Fruit fly (Drosophila melanogaster) Kc167 (cell line): Measurements from ENCODE around the gene Sr-CI.

Experiments used
- Myc ChIP-seq: fragments of >200 bp; optimal IDR thresholded peaks from 2 replicates; lab custom pipeline; 2017; ENCODE audit warnings: missing external identifiers
- Sin3A ChIP-seq: fragments of >200 bp; optimal IDR thresholded peaks from 2 replicates; lab custom pipeline; 2018; ENCODE audit warnings: missing external identifiers
- h ChIP-seq: fragments of >200 bp; optimal IDR thresholded peaks from 3 replicates; lab custom pipeline; 2018; ENCODE audit warnings: missing external identifiers
- insv ChIP-seq: fragments of >200 bp; optimal IDR thresholded peaks from 3 replicates; lab custom pipeline; 2018; ENCODE audit warnings: missing external identifiers
- psq ChIP-seq: fragments of >200 bp; optimal IDR thresholded peaks from 2 replicates; lab custom pipeline; 2017; ENCODE audit warnings: missing external identifiers
- ttk ChIP-seq: sonication (Bioruptor generic); optimal IDR thresholded peaks from 2 replicates; lab custom pipeline; 2017; ENCODE audit warnings: missing external identifiers

Sr-CI gene

DNA sequence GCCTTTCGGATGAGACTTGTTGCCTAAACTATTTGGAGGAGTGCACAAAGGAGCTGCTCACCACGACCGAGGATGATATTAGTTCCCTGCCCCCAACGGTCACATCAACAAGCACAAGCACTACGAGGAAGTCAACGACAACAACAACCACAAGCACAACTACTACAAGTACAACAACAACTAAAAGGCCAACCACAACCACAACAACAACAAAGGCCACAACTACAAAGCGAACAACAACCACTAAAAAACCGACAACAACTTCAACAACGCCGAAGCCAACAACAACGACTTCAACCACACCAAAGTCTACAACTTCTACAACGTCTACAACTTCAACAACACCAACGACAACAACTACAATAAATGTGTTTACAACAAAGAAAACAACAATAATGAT is 1.5 kb downstream of the Sr-CI start:
- no peak for TF ChIP-seq psq

DNA sequence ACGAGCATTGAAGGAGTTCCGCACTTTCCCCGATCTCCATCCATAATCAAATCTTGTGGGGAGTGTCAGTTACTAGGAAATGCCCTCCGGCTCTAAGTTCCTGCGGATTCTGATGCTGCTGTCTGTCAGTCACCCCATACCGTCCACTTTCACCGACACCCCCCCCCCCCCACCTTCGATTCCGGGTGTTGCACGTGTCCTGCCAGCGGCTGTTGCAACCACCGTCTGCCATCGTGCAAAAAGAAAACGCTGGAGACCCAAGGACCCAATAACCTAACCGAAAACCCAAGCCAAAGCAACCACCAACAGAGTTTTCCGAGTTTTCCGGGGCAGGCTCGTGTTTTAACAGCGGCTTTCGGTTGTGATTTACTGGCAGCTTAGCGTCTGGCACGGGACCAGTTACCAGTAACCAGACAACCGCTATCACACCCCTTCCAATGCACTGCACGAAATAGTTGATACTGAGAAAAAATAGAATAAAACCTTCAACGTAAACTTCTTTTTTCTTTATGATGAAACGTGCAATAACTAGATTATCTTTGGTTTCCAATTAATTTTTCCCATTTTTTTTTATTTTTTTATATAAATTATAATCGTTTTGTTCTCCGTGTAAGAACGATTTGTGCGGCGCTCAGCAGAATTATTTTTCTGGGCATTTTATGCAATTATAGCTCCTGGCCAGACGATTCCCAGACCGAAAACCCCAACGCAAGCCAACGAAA is 3.3 kb downstream of the Sr-CI start:
- TF ChIP-seq ttk (lab: Kevin White, UChicago) (no peak), h (lab: Kevin White, UChicago) (no peak), insv (lab: Kevin White, UChicago) (no peak), Sin3A (lab: Kevin White, UChicago) (no peak), Myc (lab: Kevin White, UChicago) (no peak), psq (no peak)

DNA sequence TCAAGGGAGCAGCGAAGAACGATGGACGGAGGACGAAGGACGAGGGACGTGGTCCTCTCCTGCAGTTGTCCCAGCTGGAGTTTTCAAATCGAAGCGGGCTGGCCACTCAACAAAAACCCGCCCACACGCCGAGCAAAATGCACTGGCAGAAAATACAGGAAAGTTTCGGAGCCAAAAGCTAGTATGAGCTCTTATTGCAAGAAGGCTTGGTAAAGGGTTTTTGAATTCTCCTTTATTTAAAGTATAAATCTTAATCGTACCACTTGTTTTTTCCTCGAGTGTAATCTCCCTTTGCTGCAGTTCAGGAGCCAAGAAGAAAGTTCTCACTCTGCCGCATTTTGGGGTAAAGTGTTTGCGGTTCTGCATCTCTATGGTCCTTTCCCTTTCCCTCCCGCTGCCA is 7.4 kb downstream of the Sr-CI start:
- TF ChIP-seq h (lab: Kevin White, UChicago) (no peak), insv (lab: Kevin White, UChicago) (no peak), Myc (lab: Kevin White, UChicago) (no peak), Sin3A (lab: Kevin White, UChicago) (no peak), psq (no peak), ttk (lab: Kevin White, UChicago) (no peak)

DNA sequence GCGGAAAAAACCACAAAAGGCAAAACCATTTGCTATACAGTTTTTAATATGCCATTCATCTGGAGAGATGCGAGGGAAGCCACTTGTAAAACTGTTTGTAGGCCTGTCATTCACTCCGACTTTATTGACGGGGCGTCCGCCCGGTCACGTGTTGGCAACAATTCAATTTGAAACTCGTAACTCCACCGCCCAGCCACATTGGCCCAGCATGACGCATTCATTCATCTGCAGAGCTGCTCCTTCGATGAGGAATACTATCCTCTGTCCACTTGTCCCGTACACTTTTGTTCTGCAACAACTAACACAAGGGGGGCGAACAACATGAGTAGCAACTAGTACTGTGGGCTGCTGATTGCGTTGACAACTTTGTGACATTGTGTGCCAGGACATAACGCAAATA is 10.8 kb downstream of the Sr-CI start:
- TF ChIP-seq ttk (lab: Kevin White, UChicago): no peak
- TF ChIP-seq insv (lab: Kevin White, UChicago): no peak
- no peak for TF ChIP-seq h (lab: Kevin White, UChicago)
- no peak for TF ChIP-seq psq
- no peak for TF ChIP-seq Myc (lab: Kevin White, UChicago)
- TF ChIP-seq Sin3A (lab: Kevin White, UChicago): no peak

DNA sequence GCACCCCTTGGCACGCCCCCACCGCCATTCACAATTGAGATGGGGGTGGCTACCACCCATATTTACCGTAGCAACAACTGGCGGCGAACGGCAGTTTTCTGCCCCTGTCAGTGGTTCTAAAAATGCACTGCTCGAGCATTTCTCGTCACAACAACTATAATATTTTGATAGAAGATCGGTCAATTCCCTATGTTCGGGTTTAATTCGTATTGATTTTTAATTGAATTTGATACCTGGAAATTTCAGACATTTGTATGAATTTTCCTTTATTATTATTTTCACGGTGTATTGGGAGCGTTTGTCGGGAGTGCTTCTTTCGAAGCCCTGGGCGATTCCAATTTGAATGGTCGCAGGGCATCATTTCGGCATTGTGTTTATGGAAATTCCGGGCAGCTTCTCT is 11.6 kb downstream of the Sr-CI start:
- TF ChIP-seq ttk (lab: Kevin White, UChicago) (no peak), Sin3A (lab: Kevin White, UChicago) (no peak), psq (no peak), h (lab: Kevin White, UChicago) (no peak), insv (lab: Kevin White, UChicago) (no peak), Myc (lab: Kevin White, UChicago) (no peak)

DNA sequence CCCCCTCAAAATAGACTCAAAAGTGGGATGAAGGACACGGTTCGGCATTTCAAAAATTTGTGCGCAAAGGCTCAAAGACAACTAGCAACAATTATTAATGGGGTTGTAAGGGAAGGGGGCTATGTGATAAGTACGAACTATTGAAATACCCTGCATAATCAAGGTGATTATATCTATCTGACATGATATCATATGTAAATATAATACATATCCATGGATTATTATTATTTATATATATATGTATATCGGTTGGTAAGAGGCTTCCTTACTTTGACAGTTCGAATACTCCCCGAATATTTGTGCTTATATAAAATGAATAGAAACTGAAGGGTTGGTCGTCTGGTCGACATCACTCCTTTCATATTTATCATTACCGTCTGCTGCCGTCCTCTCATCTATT is 12.5 kb downstream of the Sr-CI start:
- no peak for TF ChIP-seq insv (lab: Kevin White, UChicago)

DNA sequence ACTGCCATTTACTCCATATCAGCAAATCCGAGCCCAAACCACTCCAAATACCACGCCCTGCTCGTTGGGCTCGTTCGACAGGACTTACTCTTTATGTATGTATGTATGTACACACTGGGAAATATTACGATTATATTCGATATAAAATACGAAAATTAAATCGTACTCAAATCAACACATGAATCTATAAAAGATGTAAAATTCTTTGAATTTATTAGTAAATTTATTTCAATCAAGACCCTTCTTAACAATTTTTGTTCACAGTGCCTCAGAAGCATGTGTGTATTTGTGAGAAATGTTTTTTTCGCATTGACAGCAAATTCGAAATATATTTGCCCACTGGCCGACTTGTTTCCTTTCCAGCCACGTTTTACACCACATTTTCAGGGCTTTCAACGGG is 24.8 kb downstream of the Sr-CI start:
- TF ChIP-seq ttk (lab: Kevin White, UChicago) (no peak), Sin3A (lab: Kevin White, UChicago) (no peak), psq (no peak), insv (lab: Kevin White, UChicago) (no peak), Myc (lab: Kevin White, UChicago) (no peak), h (lab: Kevin White, UChicago) (no peak)

DNA sequence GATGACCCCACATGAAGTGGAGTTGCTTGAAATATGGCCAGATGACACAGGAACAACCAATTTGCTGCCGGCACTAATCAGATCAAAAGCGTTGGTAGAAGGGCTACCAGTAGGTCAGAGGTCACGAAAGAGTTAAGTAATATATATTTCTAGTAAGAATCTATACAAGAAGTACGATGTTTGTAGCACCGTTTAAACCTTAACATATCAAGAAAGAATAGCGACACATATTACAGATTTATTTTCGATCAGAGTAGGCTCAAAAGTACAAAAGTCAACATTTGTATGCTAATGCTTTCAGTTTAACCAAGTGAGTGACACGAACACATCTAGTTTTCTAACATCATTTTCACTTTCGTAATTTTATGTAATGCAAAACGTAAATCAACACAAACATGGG is 27.5 kb downstream of the Sr-CI start, which contains the start of gene CG2955:
Gene CG2955 (plus strand): TSS at position 301 of the 400 bp plus-strand sequence.
- TF ChIP-seq ttk (lab: Kevin White, UChicago) (no peak), h (lab: Kevin White, UChicago) (no peak), Myc (lab: Kevin White, UChicago) (no peak), insv (lab: Kevin White, UChicago) (no peak)

DNA sequence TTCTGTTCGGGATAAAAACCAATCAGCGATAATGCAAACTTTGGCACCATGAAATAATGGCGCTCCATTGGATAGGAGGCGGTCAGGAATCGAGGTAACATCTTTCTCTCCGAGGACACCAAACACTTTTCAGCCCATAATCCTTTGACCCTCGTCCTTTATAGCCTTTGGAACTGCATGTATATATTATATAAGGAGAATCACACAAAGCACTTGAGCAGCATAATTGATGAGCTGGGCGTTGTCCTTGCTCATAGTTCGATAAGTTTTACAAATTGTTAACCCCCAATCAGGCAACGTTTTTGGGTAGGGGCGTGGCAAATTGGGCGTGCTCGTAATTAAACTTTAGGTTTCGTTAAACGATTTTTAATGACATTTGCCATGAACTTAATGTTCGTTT is 44.5 kb downstream of the Sr-CI start, which contains the start of gene Or24a:
Gene Or24a (minus strand): TSS at position 101 of the 400 bp plus-strand sequence.
- no peak for TF ChIP-seq psq
- TF ChIP-seq h (lab: Kevin White, UChicago): no peak
- TF ChIP-seq ttk (lab: Kevin White, UChicago): no peak
- TF ChIP-seq Sin3A (lab: Kevin White, UChicago): no peak
- TF ChIP-seq insv (lab: Kevin White, UChicago): no peak
- TF ChIP-seq Myc (lab: Kevin White, UChicago): no peak
